Fruit fly (Drosophila melanogaster): ENCODE data around the gene ND-B14.5A.
A peak's percentile ranks its signal among the peaks of the same experiment; 100 is the strongest.

The ND-B14.5A gene

dm6 chrX:2123013-2123964, 49.0 kb upstream of the ND-B14.5A start, which contains the start of gene ph-d (continued):
- TF ChIP-seq CG17328 (GFP tag; IDR thresholded peaks at IDR 0.05), result peak; percentile 38
- TF ChIP-seq Dfd (GFP tag; optimal IDR thresholded peaks at IDR 0.05), result no peak
- no peak for TF ChIP-seq Lim3 (GFP tag; IDR thresholded peaks at IDR 0.05)
- no peak for TF ChIP-seq grn (GFP tag; optimal IDR thresholded peaks at IDR 0.05)
- peak; percentile 62 for TF ChIP-seq CG2120 (GFP tag; optimal IDR thresholded peaks at IDR 0.05)
- peak; percentile 72 for TF ChIP-seq crol (GFP tag; IDR thresholded peaks at IDR 0.05)
- peak; percentile 17 for TF ChIP-seq nerfin-1 (tag; optimal IDR thresholded peaks at IDR 0.05)
- TF ChIP-seq tio (GFP tag; optimal IDR thresholded peaks at IDR 0.05), result peak; percentile 30
- peak; percentile 32 for TF ChIP-seq Hmr (GFP tag; optimal IDR thresholded peaks at IDR 0.05)
- no peak for TF ChIP-seq CG8388 (GFP tag; optimal IDR thresholded peaks at IDR 0.05)
- TF ChIP-seq Dp (GFP tag; optimal IDR thresholded peaks at IDR 0.05), result peak; percentile 40
- no peak for TF ChIP-seq pan (optimal IDR thresholded peaks at IDR 0.05)
- peak in 1 of 2 experiments; percentile 35 for TF ChIP-seq pan (GFP tag; optimal IDR thresholded peaks at IDR 0.05 in 1 of 2, IDR thresholded peaks at IDR 0.05 in 1 of 2)
- no peak for TF ChIP-seq CG14860 (GFP tag; IDR thresholded peaks at IDR 0.05; ENCODE audit: partially characterized antibody)
- no peak for TF ChIP-seq CG12236 (GFP tag; optimal IDR thresholded peaks at IDR 0.05)
- peak; percentile 29 for TF ChIP-seq CG14710 (tag; optimal IDR thresholded peaks at IDR 0.05)
- no peak for TF ChIP-seq dimm (GFP tag; IDR thresholded peaks at IDR 0.05)
- no peak for TF ChIP-seq Atf3 (GFP tag; optimal IDR thresholded peaks at IDR 0.05)
- peak in 1 of 2 experiments; percentile 8 for TF ChIP-seq crp (GFP tag; optimal IDR thresholded peaks at IDR 0.05)
- TF ChIP-seq CkIIα-i1 (GFP tag; IDR thresholded peaks at IDR 0.05), result no peak
- TF ChIP-seq hkb (optimal IDR thresholded peaks at IDR 0.05), result no peak
- peak; percentile 60 for TF ChIP-seq hkb (GFP tag; IDR thresholded peaks at IDR 0.05)
- TF ChIP-seq tup (GFP tag; optimal IDR thresholded peaks at IDR 0.05), result no peak
- peak; percentile 44 for TF ChIP-seq BtbVII (GFP tag; optimal IDR thresholded peaks at IDR 0.05)
- peak; percentile 55 for TF ChIP-seq CG11723 (GFP tag; optimal IDR thresholded peaks at IDR 0.05)
- no peak for TF ChIP-seq CG42726 (GFP tag; IDR thresholded peaks at IDR 0.05; ENCODE audit: partially characterized antibody)
- TF ChIP-seq sc (optimal IDR thresholded peaks at IDR 0.05), result no peak
- peak; percentile 62 for TF ChIP-seq sc (GFP tag; optimal IDR thresholded peaks at IDR 0.05)
- TF ChIP-seq fd3F (GFP tag; optimal IDR thresholded peaks at IDR 0.05), result no peak
- TF ChIP-seq CG16779 (GFP tag; IDR thresholded peaks at IDR 0.05), result no peak
- TF ChIP-seq Abd-B (GFP tag; optimal IDR thresholded peaks at IDR 0.05), result no peak
- no peak for TF ChIP-seq mam (GFP tag; optimal IDR thresholded peaks at IDR 0.05)
- no peak for TF ChIP-seq ranshi (GFP tag; IDR thresholded peaks at IDR 0.05)
- peak; percentile 57 for TF ChIP-seq GATAe (GFP tag; conservative IDR thresholded peaks at IDR 0.05)
- TF ChIP-seq CG34422 (GFP tag; IDR thresholded peaks at IDR 0.05), result 0 out of 3 replicates have a peak, but pooled peaks have one; percentile 25
- TF ChIP-seq CG11456 (GFP tag; IDR thresholded peaks at IDR 0.05), result peak; percentile 39; the same call in 1 of the 3 replicates
- TF ChIP-seq CG5245 (GFP tag; optimal IDR thresholded peaks at IDR 0.05), result peak; percentile 18
- no peak for TF ChIP-seq CG6854 (GFP tag; optimal IDR thresholded peaks at IDR 0.05)
- TF ChIP-seq luna (GFP tag; optimal IDR thresholded peaks at IDR 0.05), result no peak
- peak; percentile 18 for TF ChIP-seq tap (tag; optimal IDR thresholded peaks at IDR 0.05)
- no peak for TF ChIP-seq Atf-2 (GFP tag; optimal IDR thresholded peaks at IDR 0.05)
- no peak for TF ChIP-seq Awh (GFP tag; IDR thresholded peaks at IDR 0.05)
- peak; percentile 63 for TF ChIP-seq dmrt99B (tag; optimal IDR thresholded peaks at IDR 0.05)
- TF ChIP-seq sqz (GFP tag; optimal IDR thresholded peaks at IDR 0.05), result peak; percentile 97
- TF ChIP-seq MESR4 (GFP tag; optimal IDR thresholded peaks at IDR 0.05), result peak; percentile 7
- peak; percentile 97 for TF ChIP-seq cg (GFP tag; optimal IDR thresholded peaks at IDR 0.05)
- TF ChIP-seq CG12104 (GFP tag; optimal IDR thresholded peaks at IDR 0.05), result no peak
- TF ChIP-seq CG30431 (GFP tag; optimal IDR thresholded peaks at IDR 0.05), result peak; percentile 38
- TF ChIP-seq nau (GFP tag; optimal IDR thresholded peaks at IDR 0.05), result peak; percentile 47
